Worm (Caenorhabditis elegans): ENCODE data around the gene cdh-1.

cdh-1 gene

ce11 chrIII:2924658-2925057 is 14.0 kb downstream of the cdh-1 start, which contains the start of gene R10F2.5:
R10F2.5 (minus strand) TSS chrIII:2924758.
- TF ChIP-seq F13C5.2 (tag; optimal IDR thresholded peaks at IDR 0.05) (no peak), scrt-1 (GFP tag; IDR thresholded peaks at IDR 0.05) (no peak), B0310.2 (tag; optimal IDR thresholded peaks at IDR 0.05) (no peak), ets-7 (tag; optimal IDR thresholded peaks at IDR 0.05) (no peak), hmbx-1 (tag; optimal IDR thresholded peaks at IDR 0.05) (no peak), ama-1 (optimal IDR thresholded peaks at IDR 0.05) (no peak), flt-1 (GFP tag; IDR thresholded peaks at IDR 0.05) (no peak), tra-4 (tag; optimal IDR thresholded peaks at IDR 0.05) (no peak), ceh-13 (GFP tag; optimal IDR thresholded peaks at IDR 0.05) (no peak), ceh-36 (tag; optimal IDR thresholded peaks at IDR 0.05) (no peak), pes-1 (GFP tag; IDR thresholded peaks at IDR 0.05) (no peak), tbx-37 (GFP tag; conservative IDR thresholded peaks at IDR 0.05) (no peak), sea-1 (GFP tag; conservative IDR thresholded peaks at IDR 0.05) (no peak)

DNA sequence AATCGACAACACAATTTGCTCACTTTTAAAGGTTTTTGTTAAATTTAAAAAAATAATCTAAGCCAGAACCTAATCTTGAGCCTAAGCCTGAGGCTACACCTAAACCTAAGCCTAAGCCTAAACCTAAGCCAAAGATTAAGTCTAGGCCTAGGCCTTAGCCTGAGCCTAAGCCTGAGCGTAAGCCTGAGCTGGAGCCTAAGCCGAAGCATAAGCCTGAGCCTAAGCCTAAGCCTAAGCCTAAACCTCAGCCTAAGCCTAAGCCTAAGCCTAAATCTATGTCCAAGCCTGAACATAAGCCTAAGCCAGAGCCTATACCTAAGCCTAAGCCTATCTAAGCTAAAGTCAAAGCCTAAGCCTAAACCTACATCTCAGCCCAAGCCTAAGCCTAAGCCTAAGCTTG is 27.1 kb downstream of the cdh-1 start:
- TF ChIP-seq ceh-36 (tag; optimal IDR thresholded peaks at IDR 0.05), result peak; percentile 79
- TF ChIP-seq ets-7 (tag; optimal IDR thresholded peaks at IDR 0.05), result no peak

DNA sequence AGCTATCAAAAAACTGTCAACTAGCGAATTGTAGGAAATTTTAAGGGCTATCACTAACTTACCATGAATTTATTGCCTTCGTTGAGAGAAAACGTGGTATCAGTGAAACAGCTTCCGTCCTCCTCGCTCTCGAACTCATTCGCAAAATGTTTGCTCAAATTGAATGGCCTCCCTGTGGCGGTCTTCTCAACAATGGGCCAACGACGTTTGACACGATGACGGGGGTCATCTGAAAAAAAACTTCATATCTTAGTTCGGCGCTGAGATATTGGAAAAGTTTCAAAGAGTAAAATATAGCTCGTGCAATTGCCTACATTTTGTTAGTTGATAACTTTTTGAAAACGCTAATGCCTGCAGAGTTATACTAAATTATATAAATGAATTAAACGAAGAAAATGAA is 30.9 kb downstream of the cdh-1 start:
- TF ChIP-seq B0310.2 (tag; optimal IDR thresholded peaks at IDR 0.05) (no peak), flt-1 (GFP tag; IDR thresholded peaks at IDR 0.05) (no peak), hmg-4 (GFP tag; optimal IDR thresholded peaks at IDR 0.05) (no peak), ceh-13 (GFP tag; optimal IDR thresholded peaks at IDR 0.05) (no peak), tra-4 (tag; optimal IDR thresholded peaks at IDR 0.05) (no peak), tbx-37 (GFP tag; conservative IDR thresholded peaks at IDR 0.05) (no peak), hnd-1 (tag; optimal IDR thresholded peaks at IDR 0.05) (no peak), ama-1 (optimal IDR thresholded peaks at IDR 0.05) (no peak), F13C5.2 (tag; optimal IDR thresholded peaks at IDR 0.05) (no peak), tbx-11 (GFP tag; IDR thresholded peaks at IDR 0.05) (no peak), ets-7 (tag; optimal IDR thresholded peaks at IDR 0.05) (no peak), aly-1 (tag; optimal IDR thresholded peaks at IDR 0.05) (no peak), ceh-36 (tag; optimal IDR thresholded peaks at IDR 0.05) (no peak), pes-1 (GFP tag; IDR thresholded peaks at IDR 0.05) (no peak), hmbx-1 (tag; optimal IDR thresholded peaks at IDR 0.05) (no peak)

ce11 chrIII:2943995-2944394 is 33.3 kb downstream of the cdh-1 start, which contains the start of gene R10F2.6:
R10F2.6 (minus strand) TSS chrIII:2944095.
- no peak for TF ChIP-seq ceh-13 (GFP tag; optimal IDR thresholded peaks at IDR 0.05)

ce11 chrIII:2946101-2946500 is 35.4 kb downstream of the cdh-1 start, which contains the start of gene H05C05.4:
H05C05.4 (minus strand) TSS chrIII:2946201.
- TF ChIP-seq ceh-13 (GFP tag; optimal IDR thresholded peaks at IDR 0.05) (no peak), ceh-36 (tag; optimal IDR thresholded peaks at IDR 0.05) (no peak), F13C5.2 (tag; optimal IDR thresholded peaks at IDR 0.05) (no peak), ets-7 (tag; optimal IDR thresholded peaks at IDR 0.05) (no peak), hmg-4 (GFP tag; optimal IDR thresholded peaks at IDR 0.05) (no peak), scrt-1 (GFP tag; IDR thresholded peaks at IDR 0.05) (no peak), aly-1 (tag; optimal IDR thresholded peaks at IDR 0.05) (no peak), hmbx-1 (tag; optimal IDR thresholded peaks at IDR 0.05) (no peak), ama-1 (optimal IDR thresholded peaks at IDR 0.05) (no peak), pes-1 (GFP tag; IDR thresholded peaks at IDR 0.05) (no peak), sea-1 (GFP tag; conservative IDR thresholded peaks at IDR 0.05) (no peak), tbx-11 (GFP tag; IDR thresholded peaks at IDR 0.05) (no peak), tbx-37 (GFP tag; conservative IDR thresholded peaks at IDR 0.05) (no peak), B0310.2 (tag; optimal IDR thresholded peaks at IDR 0.05) (no peak), hnd-1 (tag; optimal IDR thresholded peaks at IDR 0.05) (no peak)

DNA sequence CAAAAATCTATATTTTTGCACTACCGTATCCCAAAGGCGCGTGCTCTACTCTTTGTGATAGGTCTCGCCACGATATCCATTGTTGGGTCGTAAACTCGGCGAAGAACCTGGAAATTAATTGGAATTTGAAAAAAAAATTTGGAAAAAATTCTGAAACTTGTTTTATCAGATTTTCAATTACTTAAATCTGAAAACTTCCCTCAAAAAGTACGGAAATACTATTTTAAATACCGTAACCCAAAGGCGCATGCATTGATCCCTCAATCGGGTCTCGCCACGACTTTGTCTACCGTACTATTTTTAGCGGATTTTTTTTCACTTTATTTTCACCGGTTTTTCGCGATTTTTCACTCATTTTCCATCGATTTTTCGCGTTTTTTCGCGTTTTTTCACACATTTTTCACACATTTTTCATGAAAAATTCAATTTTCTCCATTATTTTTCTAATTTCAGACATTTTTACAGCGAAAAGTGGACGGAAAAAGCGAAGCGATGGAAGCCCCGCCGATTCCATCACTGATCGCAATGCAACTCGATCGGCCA is 36.0 kb downstream of the cdh-1 start, which contains the start of gene H05C05.1:
Gene H05C05.1 (plus strand): TSS at position 493 of the 543 bp plus-strand sequence.
- TF ChIP-seq B0310.2 (tag; optimal IDR thresholded peaks at IDR 0.05), result no peak
- TF ChIP-seq tra-4 (tag; optimal IDR thresholded peaks at IDR 0.05), result no peak
- no peak for TF ChIP-seq hmg-4 (GFP tag; optimal IDR thresholded peaks at IDR 0.05)
- no peak for TF ChIP-seq ceh-13 (GFP tag; optimal IDR thresholded peaks at IDR 0.05)
- TF ChIP-seq ceh-36 (tag; optimal IDR thresholded peaks at IDR 0.05), result no peak

DNA sequence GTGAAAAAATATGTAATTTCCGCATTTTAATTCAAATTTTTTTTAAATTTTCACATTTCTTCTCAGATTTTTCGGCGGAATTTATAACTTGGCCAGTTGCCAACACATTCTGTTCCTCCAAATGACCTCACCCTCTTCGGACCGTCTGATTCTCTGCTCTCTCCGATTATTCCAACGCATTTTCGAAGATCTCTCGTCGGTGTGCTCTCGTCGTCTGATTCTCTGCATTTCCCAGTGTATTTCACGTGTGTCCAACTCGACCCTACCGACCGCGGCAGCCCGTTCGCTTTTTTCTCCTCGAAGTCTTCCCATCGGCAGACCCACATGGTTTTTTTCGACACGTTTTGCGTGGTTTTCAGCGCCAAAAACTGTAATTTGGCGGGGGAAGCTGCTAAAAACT is 36.5 kb downstream of the cdh-1 start:
- TF ChIP-seq ama-1 (optimal IDR thresholded peaks at IDR 0.05), result no peak
- TF ChIP-seq hmbx-1 (tag; optimal IDR thresholded peaks at IDR 0.05), result no peak
- TF ChIP-seq F13C5.2 (tag; optimal IDR thresholded peaks at IDR 0.05), result no peak
- no peak for TF ChIP-seq ceh-13 (GFP tag; optimal IDR thresholded peaks at IDR 0.05)
- TF ChIP-seq scrt-1 (GFP tag; IDR thresholded peaks at IDR 0.05), result no peak
- no peak for TF ChIP-seq ets-7 (tag; optimal IDR thresholded peaks at IDR 0.05)
- TF ChIP-seq pes-1 (GFP tag; IDR thresholded peaks at IDR 0.05), result no peak

ce11 chrIII:2948310-2948961 is 37.7 kb downstream of the cdh-1 start:
- TF ChIP-seq tbx-11 (GFP tag; IDR thresholded peaks at IDR 0.05) (no peak), ceh-36 (tag; optimal IDR thresholded peaks at IDR 0.05) (no peak), F13C5.2 (tag; optimal IDR thresholded peaks at IDR 0.05) (no peak), flt-1 (GFP tag; IDR thresholded peaks at IDR 0.05) (no peak), hmbx-1 (tag; optimal IDR thresholded peaks at IDR 0.05) (no peak), hnd-1 (tag; optimal IDR thresholded peaks at IDR 0.05) (no peak), ama-1 (optimal IDR thresholded peaks at IDR 0.05) (no peak), aly-1 (tag; optimal IDR thresholded peaks at IDR 0.05) (no peak), tra-4 (tag; optimal IDR thresholded peaks at IDR 0.05) (no peak)

Data from whole organism, early embryonic.